Fruit fly (Drosophila melanogaster): ENCODE data around the gene CG31915.

CG31915 gene

dm6 chr2L:5494808-5495356 is 33.0 kb upstream of the CG31915 start (continued):
- TF ChIP-seq CG2116 (GFP tag; optimal IDR thresholded peaks at IDR 0.05) (no peak), CG13894 (tag; optimal IDR thresholded peaks at IDR 0.05) (no peak), CG11504 (tag; optimal IDR thresholded peaks at IDR 0.05) (peak; percentile 49), dmrt11E (tag; optimal IDR thresholded peaks at IDR 0.05) (peak; percentile 2), jigr1 (GFP tag; IDR thresholded peaks at IDR 0.05) (no peak), D19B (GFP tag; optimal IDR thresholded peaks at IDR 0.05) (no peak), vnd (GFP tag; IDR thresholded peaks at IDR 0.05; ENCODE audit: partially characterized antibody) (no peak), salm (tag; optimal IDR thresholded peaks at IDR 0.05) (no peak), klu (GFP tag; IDR thresholded peaks at IDR 0.05) (no peak), CG6683 (GFP tag; optimal IDR thresholded peaks at IDR 0.05) (no peak), yki (optimal IDR thresholded peaks at IDR 0.05) (no peak), CG15601 (tag; optimal IDR thresholded peaks at IDR 0.05) (no peak), CG7839 (tag; optimal IDR thresholded peaks at IDR 0.05) (no peak), gcm2 (GFP tag; optimal IDR thresholded peaks at IDR 0.05) (no peak), CG16813 (GFP tag; IDR thresholded peaks at IDR 0.05; ENCODE audit: partially characterized antibody) (no peak), Antp (GFP tag; optimal IDR thresholded peaks at IDR 0.05) (no peak), Hr39 (optimal IDR thresholded peaks at IDR 0.05) (no peak), CG6654 (GFP tag; optimal IDR thresholded peaks at IDR 0.05) (no peak), Ssrp (tag; optimal IDR thresholded peaks at IDR 0.05) (peak; percentile 7), HmgD (GFP tag; optimal IDR thresholded peaks at IDR 0.05) (no peak), CG7928 (GFP tag; optimal IDR thresholded peaks at IDR 0.05) (no peak), nom (GFP tag; optimal IDR thresholded peaks at IDR 0.05) (no peak), CG2678 (tag; optimal IDR thresholded peaks at IDR 0.05) (no peak), Side (GFP tag; optimal IDR thresholded peaks at IDR 0.05) (no peak), gsb (GFP tag; IDR thresholded peaks at IDR 0.05) (no peak), toy (GFP tag; IDR thresholded peaks at IDR 0.05) (no peak), dmrt99B (tag; optimal IDR thresholded peaks at IDR 0.05) (peak; percentile 22), bsh (GFP tag; optimal IDR thresholded peaks at IDR 0.05) (peak; percentile 17 to 24), sens (GFP tag) (peak; percentile 51), bbx (GFP tag; IDR thresholded peaks at IDR 0.05; ENCODE audit: partially characterized antibody) (no peak), HmgZ (tag; optimal IDR thresholded peaks at IDR 0.05) (no peak), CG7556 (GFP tag; optimal IDR thresholded peaks at IDR 0.05) (no peak), NK7.1 (GFP tag; optimal IDR thresholded peaks at IDR 0.05) (no peak), Ptx1 (GFP tag; IDR thresholded peaks at IDR 0.05) (0 out of 2 replicates have a peak, but pooled peaks have one; percentile 17), gro (GFP tag; optimal IDR thresholded peaks at IDR 0.05) (no peak), ranshi (GFP tag; IDR thresholded peaks at IDR 0.05) (no peak), z (GFP tag; IDR thresholded peaks at IDR 0.05) (no peak)

dm6 chr2L:5496468-5497093 is 31.3 kb upstream of the CG31915 start:
- TF ChIP-seq nau (GFP tag; optimal IDR thresholded peaks at IDR 0.05) (peak; percentile 22), zen2 (GFP tag; IDR thresholded peaks at IDR 0.05; ENCODE audit: partially characterized antibody) (no peak), E2f2 (GFP tag; IDR thresholded peaks at IDR 0.05) (no peak), Hr51 (GFP tag; optimal IDR thresholded peaks at IDR 0.05) (peak in 1 of 2 experiments; percentile 49), CG2678 (tag; optimal IDR thresholded peaks at IDR 0.05) (peak; percentile 74), CG31388 (GFP tag; optimal IDR thresholded peaks at IDR 0.05) (no peak), oc (tag; optimal IDR thresholded peaks at IDR 0.05) (peak; percentile 96), H15 (GFP tag; IDR thresholded peaks at IDR 0.05) (peak; percentile 37; the same call in 1 of the 3 replicates), usp (GFP tag; optimal IDR thresholded peaks at IDR 0.05) (no peak), Usf (GFP tag; optimal IDR thresholded peaks at IDR 0.05) (peak; percentile 7), Rfx (GFP tag; IDR thresholded peaks at IDR 0.05) (peak; percentile 77), CG11093 (GFP tag; IDR thresholded peaks at IDR 0.05) (no peak), CG17802 (tag; optimal IDR thresholded peaks at IDR 0.05) (peak; percentile 49), ap (GFP tag; IDR thresholded peaks at IDR 0.05) (no peak), wek (GFP tag; optimal IDR thresholded peaks at IDR 0.05) (peak; percentile 25), CG15696 (tag; optimal IDR thresholded peaks at IDR 0.05) (peak; percentile 22)
